Worm (Caenorhabditis elegans) whole organism, L1 larva: Measurements from ENCODE around the gene dhs-17.
A peak's percentile ranks its signal among the peaks of the same experiment; 100 is the strongest.

Experiments
- alr-1 ChIP-seq: fragments of 200-800 bp; sonication (Bioruptor generic); optimal IDR thresholded peaks from 2 replicates; lab custom pipeline; 2018; ENCODE audit warnings: borderline replicate concordance, mild to moderate bottlenecking, missing genetic modification characterization, missing compliant biosample characterization
- aly-2 ChIP-seq: fragments of 150-350 bp; optimal IDR thresholded peaks from 2 replicates; lab custom pipeline; 2014; ENCODE audit warnings: missing biosample characterization, missing genetic modification characterization
- ama-1 ChIP-seq: fragments of 150-350 bp; optimal IDR thresholded peaks from 2 replicates; lab custom pipeline; 2014
- ces-1 ChIP-seq: fragments of 150-350 bp; optimal IDR thresholded peaks from 2 replicates; lab custom pipeline; 2014; ENCODE audit warnings: missing biosample characterization, missing genetic modification reagents, missing genetic modification characterization
- lir-3 ChIP-seq: sonication (generic microtip); optimal IDR thresholded peaks from 2 replicates; lab custom pipeline; 2016; ENCODE audit warnings: mild to moderate bottlenecking, missing genetic modification characterization, moderate library complexity, missing compliant biosample characterization; ENCODE audit not compliant: poor library complexity
- nhr-11 ChIP-seq: fragments of 150-350 bp; optimal IDR thresholded peaks from 2 replicates; lab custom pipeline; 2014; ENCODE audit warnings: missing biosample characterization, missing genetic modification characterization
- nhr-77 ChIP-seq: fragments of 150-350 bp; optimal IDR thresholded peaks from 2 replicates; lab custom pipeline; 2014; ENCODE audit warnings: missing biosample characterization, missing genetic modification characterization
- pax-3 ChIP-seq: fragments of 200-800 bp; sonication (Bioruptor generic); optimal IDR thresholded peaks from 2 replicates; lab custom pipeline; 2018; ENCODE audit warnings: mild to moderate bottlenecking, missing genetic modification characterization, moderate library complexity, missing compliant biosample characterization
- snpc-4 ChIP-seq: fragments of 150-350 bp; optimal IDR thresholded peaks from 2 replicates; lab custom pipeline; 2014; ENCODE audit warnings: missing biosample characterization, missing genetic modification characterization

- TF ChIP-seq nhr-77 (tag; lab: Kevin White, UChicago) = peak; percentile 75
- peak; percentile 60 for TF ChIP-seq ama-1 (lab: Kevin White, UChicago)
- TF ChIP-seq ces-1 (GFP tag; lab: Kevin White, UChicago) = no peak
- no peak for TF ChIP-seq nhr-11 (tag; lab: Kevin White, UChicago)
- no peak for TF ChIP-seq pax-3
- peak; percentile 57 for TF ChIP-seq lir-3 (tag; lab: Kevin White, UChicago)
- peak; percentile 75 for TF ChIP-seq aly-2 (tag; lab: Kevin White, UChicago)
- peak; percentile 82 for TF ChIP-seq snpc-4 (tag; lab: Kevin White, UChicago)
- no peak for TF ChIP-seq alr-1 (tag; lab: Kevin White, UChicago)
Observed at ce11 chrV:6017630-6018029, 17.0 kb downstream of the dhs-17 start, which contains the start of the genes rpt-2 and aps-1.
